Worm (Caenorhabditis elegans): ENCODE results near the gene B0304.4.

DNA sequence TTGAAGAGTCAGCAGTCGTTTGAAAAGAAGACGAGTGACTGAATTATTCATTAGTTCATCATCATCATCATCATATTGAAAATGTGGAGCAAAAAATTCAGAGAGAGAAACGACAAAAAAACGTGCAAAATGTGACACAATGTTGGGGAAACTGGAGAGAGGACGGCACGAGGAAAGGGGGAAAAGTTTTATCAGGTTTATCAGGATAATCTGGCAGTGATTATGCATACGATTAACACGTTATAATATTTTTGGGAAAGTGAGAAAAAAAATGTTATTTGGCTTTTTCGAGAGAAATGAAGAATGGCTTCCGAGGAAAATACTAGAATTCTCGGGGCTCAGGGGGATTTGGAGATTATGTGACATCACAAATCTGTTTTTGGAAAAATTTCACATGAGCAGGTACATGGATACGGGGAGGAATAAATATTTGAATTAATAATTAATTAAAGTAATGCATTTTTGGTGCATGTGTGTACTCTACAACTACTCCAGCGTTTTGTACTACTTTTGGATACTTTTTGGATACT lies 17.9 kb downstream of the B0304.4 start, which contains the start of gene camt-1:
- no peak for TF ChIP-seq hmg-4 (GFP tag; optimal IDR thresholded peaks at IDR 0.05)
- TF ChIP-seq ceh-36 (tag; optimal IDR thresholded peaks at IDR 0.05) = no peak
